Worm (Caenorhabditis elegans) whole organism, L1 larva: ENCODE data around the gene fbxa-153.
"Not testable (repeated sequence)": the region's sequence is repeated elsewhere in the genome, so short reads cannot be mapped to it uniquely, and the experiment has no call there.

ENCODE experiments used
- aly-2 ChIP-seq: fragments of 150-350 bp; optimal IDR thresholded peaks from 2 replicates; lab custom pipeline; 2014; ENCODE audit warnings: missing biosample characterization, missing genetic modification characterization
- fos-1 ChIP-seq: fragments of 150-350 bp; optimal IDR thresholded peaks from 2 replicates; lab custom pipeline; 2014; ENCODE audit warnings: missing biosample characterization, missing genetic modification characterization
- grh-1 ChIP-seq: fragments of 200-800 bp; sonication (Bioruptor generic); IDR thresholded peaks from 2 replicates; pipeline ENCODE4 v1.3.6; 2022; ENCODE audit warnings: missing genetic modification reagents, missing genetic modification characterization, missing compliant biosample characterization
- sup-37 ChIP-seq: fragments of 200-800 bp; sonication (Bioruptor generic); optimal IDR thresholded peaks from 2 replicates; lab custom pipeline; 2018; ENCODE audit warnings: mild to moderate bottlenecking, missing genetic modification characterization, missing compliant biosample characterization
- unc-130 ChIP-seq: fragments of 150-350 bp; optimal IDR thresholded peaks from 2 replicates; lab custom pipeline; 2017; ENCODE audit warnings: missing biosample characterization, missing genetic modification characterization, inconsistent platforms

ce11 chrV:15599762-15600161 lies 10.4 kb downstream of the fbxa-153 start, which contains the start of gene B0391.14:
- not testable (repeated sequence) for TF ChIP-seq aly-2 (tag; lab: Kevin White, UChicago); unc-130 (tag; lab: Kevin White, UChicago); sup-37 (GFP tag; lab: Kevin White, UChicago); fos-1; grh-1
